Fruit fly (Drosophila melanogaster) whole organism: ENCODE measurements around the gene Tmx3.

ENCODE experiments used
- CG8478 ChIP-seq: fragments of >200 bp; optimal IDR thresholded peaks from 2 replicates; lab custom pipeline; 2018; ENCODE audit warnings: inconsistent platforms
- Dll ChIP-seq: fragments of >200 bp; optimal IDR thresholded peaks from 2 replicates; lab custom pipeline; 2017
- EcR ChIP-seq, 2 experiments: fragments of >200 bp; optimal IDR thresholded peaks; 2 replicates each; lab custom pipeline; 2017; ENCODE audit warnings: missing biosample characterization in 2 of 2, missing genetic modification characterization in 2 of 2, missing genetic modification reagents in 2 of 2
- psq ChIP-seq: fragments of >200 bp; optimal IDR thresholded peaks from 2 replicates; lab custom pipeline; 2017
- usp ChIP-seq: fragments of >200 bp; optimal IDR thresholded peaks from 2 replicates; lab custom pipeline; 2017; ENCODE audit warnings: missing biosample characterization, missing genetic modification characterization, mixed read lengths

- TF ChIP-seq CG8478 (no peak), usp (GFP tag; lab: Kevin White, UChicago) (no peak), EcR (GFP tag; optimal IDR thresholded peaks at IDR 0.05; lab: Kevin White, UChicago) (no peak), psq (lab: Kevin White, UChicago) (no peak), Dll (lab: Kevin White, UChicago) (no peak)
Measured at dm6 chr3L:16190885-16191284, 38.0 kb upstream of the Tmx3 start.
